Fruit fly (Drosophila melanogaster): ENCODE data around the gene corto.

DNA sequence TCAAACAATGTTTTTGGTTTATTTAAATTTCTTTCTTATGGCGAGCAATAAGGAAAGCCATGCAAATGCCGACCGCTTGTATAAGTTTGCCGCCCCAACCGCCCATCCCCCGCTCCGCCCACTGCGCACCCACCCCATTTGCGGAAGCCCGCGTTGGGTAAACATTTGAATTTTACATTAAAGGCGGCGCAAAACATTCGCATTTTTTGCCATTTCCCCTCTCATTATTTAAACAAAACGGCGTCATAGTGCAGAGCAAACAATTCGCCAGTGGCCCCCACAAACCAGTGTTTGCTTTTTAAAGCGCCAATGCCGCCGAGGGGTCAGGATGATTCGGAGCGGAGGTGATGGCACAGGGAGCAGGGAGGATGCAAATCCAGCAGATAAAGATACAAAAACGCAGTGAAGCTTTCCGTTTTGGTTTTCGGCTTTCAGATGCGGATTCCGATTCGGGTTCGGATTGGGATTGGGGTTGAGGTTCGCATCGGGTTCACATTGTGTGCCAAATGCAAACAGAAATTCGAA is 51.4 kb downstream of the corto start:
- TF ChIP-seq CTCF (optimal IDR thresholded peaks at IDR 0.05) (no peak), CG8478 (optimal IDR thresholded peaks at IDR 0.05) (no peak)
